Worm (Caenorhabditis elegans): Measurements from ENCODE around the gene ins-17.

DNA sequence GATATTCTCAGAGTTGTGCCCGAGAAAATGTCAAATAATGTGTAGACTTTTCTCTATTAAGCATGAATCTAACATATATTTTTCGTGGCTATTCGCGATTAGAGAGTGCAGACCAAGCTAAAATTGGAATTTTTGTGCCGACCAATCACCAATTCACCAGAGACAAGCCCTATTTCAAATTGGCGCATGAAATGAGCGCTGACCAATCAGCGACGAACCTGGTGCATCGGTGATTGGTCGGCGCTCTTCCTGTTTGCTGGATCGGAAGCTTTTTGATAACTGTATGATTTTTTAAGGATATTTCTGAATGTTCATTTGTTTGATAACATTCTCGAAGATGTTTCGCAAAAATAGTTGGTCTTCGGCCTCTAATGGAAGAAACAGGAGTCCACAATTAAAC, 24.1 kb downstream of the ins-17 start:
- TF ChIP-seq ceh-82 (tag; optimal IDR thresholded peaks at IDR 0.05) (no peak), zip-4 (GFP tag; optimal IDR thresholded peaks at IDR 0.05) (no peak), mdl-1 (tag; optimal IDR thresholded peaks at IDR 0.05) (no peak), ztf-11 (tag; optimal IDR thresholded peaks at IDR 0.05) (no peak), nhr-12 (tag; optimal IDR thresholded peaks at IDR 0.05) (no peak), nhr-77 (tag; optimal IDR thresholded peaks at IDR 0.05) (no peak)

All from whole organism, L1 larva.